Worm (Caenorhabditis elegans) whole organism, midembryonic: ENCODE measurements around the gene gtf-2E2.

ENCODE experiments used
- T22C8.4 ChIP-seq: fragments of 200-800 bp; sonication (Bioruptor generic); IDR thresholded peaks from 2 replicates; pipeline ENCODE4 v1.3.6; 2022; ENCODE audit warnings: missing genetic modification characterization, missing compliant biosample characterization
- cog-1 ChIP-seq: sonication (generic microtip); optimal IDR thresholded peaks from 2 replicates; lab custom pipeline; 2016; ENCODE audit warnings: missing genetic modification characterization, missing compliant biosample characterization
- flt-1 ChIP-seq: fragments of 200-800 bp; sonication (Bioruptor generic); IDR thresholded peaks from 2 replicates; pipeline ENCODE4 v1.3.6; 2022; ENCODE audit warnings: missing genetic modification characterization, missing compliant biosample characterization
- klf-2 ChIP-seq: fragments of 200-800 bp; sonication (Bioruptor generic); conservative IDR thresholded peaks from 2 replicates; pipeline ENCODE4 v1.3.6; 2022; ENCODE audit warnings: missing genetic modification reagents, missing genetic modification characterization, missing compliant biosample characterization
- med-1 ChIP-seq: sonication (generic microtip); optimal IDR thresholded peaks from 2 replicates; lab custom pipeline; 2017; ENCODE audit warnings: missing genetic modification characterization, mild to moderate bottlenecking, missing compliant biosample characterization, antibody characterized with exemption, missing genetic modification reagents; ENCODE audit not compliant: insufficient read depth
- ref-1 ChIP-seq: fragments of 200-800 bp; sonication (Bioruptor generic); conservative IDR thresholded peaks from 2 replicates; pipeline ENCODE4 v1.3.6; 2022; ENCODE audit warnings: missing genetic modification reagents, missing genetic modification characterization, missing compliant biosample characterization
- tab-1 ChIP-seq: fragments of 200-800 bp; sonication (Bioruptor generic); IDR thresholded peaks from 2 replicates; pipeline ENCODE4 v1.3.6; 2022; ENCODE audit warnings: missing genetic modification characterization, missing compliant biosample characterization
- ztf-23 ChIP-seq: fragments of 200-800 bp; sonication (Bioruptor generic); IDR thresholded peaks from 2 replicates; pipeline ENCODE4 v1.3.6; 2022; ENCODE audit warnings: missing genetic modification reagents, missing genetic modification characterization, missing compliant biosample characterization
- ztf-29 ChIP-seq: fragments of 200-800 bp; sonication (Bioruptor generic); IDR thresholded peaks from 2 replicates; pipeline ENCODE4 v1.3.6; 2022; ENCODE audit warnings: missing genetic modification reagents, missing genetic modification characterization, missing compliant biosample characterization

Gene gtf-2E2

ce11 chrII:11534429-11535099 lies 7.7 kb downstream of the gtf-2E2 start, which contains the start of gene Y62F5A.12:
Gene Y62F5A.12 (minus strand): TSS chrII:11534479.
- peak; percentile 92 for TF ChIP-seq ztf-23 (GFP tag; lab: Robert Waterston, UW)
- TF ChIP-seq ztf-29: peak; percentile 57; the same call in 1 of the 2 replicates
- TF ChIP-seq T22C8.4 (GFP tag; lab: Robert Waterston, UW): peak; percentile 73
- peak; percentile 86 for TF ChIP-seq tab-1 (GFP tag; lab: Robert Waterston, UW)
- TF ChIP-seq ref-1: peak; percentile 56
- TF ChIP-seq cog-1 (tag; lab: Kevin White, UChicago): peak; percentile 64
- TF ChIP-seq klf-2 (GFP tag; lab: Robert Waterston, UW): peak; percentile 94
- peak; percentile 88 for TF ChIP-seq flt-1

DNA sequence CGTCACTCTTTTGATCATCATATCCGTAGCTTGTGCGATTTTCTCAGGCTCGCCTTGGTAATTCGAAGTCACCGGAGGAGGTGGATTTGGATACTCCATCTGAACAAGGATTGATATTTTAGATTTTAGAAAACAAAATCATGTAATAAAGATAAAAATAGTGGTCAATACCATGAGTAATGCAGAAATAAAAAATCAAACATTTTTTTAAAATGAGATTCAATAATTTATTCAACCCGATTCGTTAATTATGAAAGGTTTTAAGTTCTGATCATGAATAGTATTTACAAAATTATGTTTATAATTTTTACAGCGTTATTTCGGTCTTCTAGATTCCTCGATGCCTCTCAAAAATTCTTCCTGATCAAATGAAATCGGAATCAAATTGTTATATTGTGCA lies 8.6 kb downstream of the gtf-2E2 start, which contains the start of gene mdt-8:
Gene mdt-8, minus strand, starts transcription at position 101 of the 400 bp plus-strand sequence.
- TF ChIP-seq ztf-23 (GFP tag; lab: Robert Waterston, UW) (no peak), ztf-29 (no peak), med-1 (GFP tag; lab: Kevin White, UChicago) (no peak), T22C8.4 (GFP tag; lab: Robert Waterston, UW) (no peak), tab-1 (GFP tag; lab: Robert Waterston, UW) (no peak)

- TF ChIP-seq flt-1: no peak
- TF ChIP-seq T22C8.4 (GFP tag; lab: Robert Waterston, UW): no peak
- no peak for TF ChIP-seq ztf-29
- TF ChIP-seq med-1 (GFP tag; lab: Kevin White, UChicago): no peak
- no peak for TF ChIP-seq klf-2 (GFP tag; lab: Robert Waterston, UW)
- no peak for TF ChIP-seq ztf-23 (GFP tag; lab: Robert Waterston, UW)
- no peak for TF ChIP-seq ref-1
- TF ChIP-seq tab-1 (GFP tag; lab: Robert Waterston, UW): no peak
- no peak for TF ChIP-seq cog-1 (tag; lab: Kevin White, UChicago)
Observed at ce11 chrII:11526954-11527353, 15.3 kb downstream of the gtf-2E2 start, which contains the start of gene age-1. Gene age-1 (minus strand): TSS chrII:11527054.

ce11 chrII:11521300-11521699 lies 21.0 kb downstream of the gtf-2E2 start, which contains the start of gene Y62F5A.10:
Gene Y62F5A.10 (plus strand): TSS chrII:11521600.
- TF ChIP-seq flt-1 (no peak), cog-1 (tag; lab: Kevin White, UChicago) (no peak), ztf-23 (GFP tag; lab: Robert Waterston, UW) (no peak), tab-1 (GFP tag; lab: Robert Waterston, UW) (no peak), med-1 (GFP tag; lab: Kevin White, UChicago) (no peak), ref-1 (no peak), T22C8.4 (GFP tag; lab: Robert Waterston, UW) (no peak), ztf-29 (no peak), klf-2 (GFP tag; lab: Robert Waterston, UW) (no peak)

DNA sequence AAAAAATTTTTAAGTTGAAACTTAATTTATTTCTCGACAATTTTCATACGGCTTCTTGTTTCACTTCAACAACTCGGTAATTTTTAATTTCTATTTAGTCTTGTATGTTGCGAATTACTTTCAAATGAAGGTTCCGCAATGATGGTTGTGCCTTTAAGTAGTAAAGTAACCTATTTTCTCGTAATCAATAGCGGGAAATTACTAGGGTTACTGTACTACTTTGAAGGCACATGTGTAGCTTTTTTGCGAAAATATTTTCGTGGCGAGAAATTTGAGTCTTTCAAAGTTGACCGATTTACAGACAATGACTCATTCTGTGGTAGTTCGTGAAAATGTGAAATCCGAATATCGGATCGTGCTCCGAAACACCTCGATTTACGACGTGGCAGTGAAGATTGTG lies 24.1 kb downstream of the gtf-2E2 start, which contains the start of gene B0334.10:
Gene B0334.10, plus strand, starts transcription at position 301 of the 400 bp plus-strand sequence.
- no peak for TF ChIP-seq T22C8.4 (GFP tag; lab: Robert Waterston, UW)
- no peak for TF ChIP-seq ztf-29
- no peak for TF ChIP-seq cog-1 (tag; lab: Kevin White, UChicago)
- no peak for TF ChIP-seq klf-2 (GFP tag; lab: Robert Waterston, UW)
- no peak for TF ChIP-seq med-1 (GFP tag; lab: Kevin White, UChicago)
- TF ChIP-seq tab-1 (GFP tag; lab: Robert Waterston, UW): no peak
- TF ChIP-seq ref-1: no peak
- TF ChIP-seq flt-1: no peak
- TF ChIP-seq ztf-23 (GFP tag; lab: Robert Waterston, UW): no peak

DNA sequence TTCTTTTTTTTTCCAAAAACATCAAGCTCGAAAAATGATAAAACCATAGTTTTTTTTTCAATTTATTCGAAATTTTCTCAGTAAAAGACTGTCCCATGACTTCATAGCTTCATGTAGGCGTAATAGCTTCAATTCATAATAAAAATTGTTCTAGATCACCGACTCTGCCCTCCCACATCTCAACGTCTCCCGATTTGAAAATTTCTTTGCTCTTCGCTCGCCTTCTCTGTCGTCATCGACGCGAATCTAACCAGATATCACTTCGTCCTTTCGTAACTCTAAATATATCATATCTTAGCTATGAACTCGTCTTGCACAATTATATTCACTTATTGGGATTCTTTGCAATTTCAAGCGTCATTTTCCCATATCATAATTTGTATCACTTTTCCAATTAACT lies 27.5 kb downstream of the gtf-2E2 start, which contains the start of gene srh-44:
Gene srh-44, plus strand, starts transcription at position 301 of the 400 bp plus-strand sequence.
- TF ChIP-seq ztf-23 (GFP tag; lab: Robert Waterston, UW) (no peak), tab-1 (GFP tag; lab: Robert Waterston, UW) (no peak), klf-2 (GFP tag; lab: Robert Waterston, UW) (no peak), ref-1 (no peak)

ce11 chrII:11512921-11513320 lies 29.4 kb downstream of the gtf-2E2 start:
- no peak for TF ChIP-seq ztf-23 (GFP tag; lab: Robert Waterston, UW)
- no peak for TF ChIP-seq klf-2 (GFP tag; lab: Robert Waterston, UW)
- no peak for TF ChIP-seq ztf-29
- no peak for TF ChIP-seq ref-1
- TF ChIP-seq tab-1 (GFP tag; lab: Robert Waterston, UW): no peak
- no peak for TF ChIP-seq flt-1
- no peak for TF ChIP-seq med-1 (GFP tag; lab: Kevin White, UChicago)
- TF ChIP-seq cog-1 (tag; lab: Kevin White, UChicago): no peak
- TF ChIP-seq T22C8.4 (GFP tag; lab: Robert Waterston, UW): no peak

DNA sequence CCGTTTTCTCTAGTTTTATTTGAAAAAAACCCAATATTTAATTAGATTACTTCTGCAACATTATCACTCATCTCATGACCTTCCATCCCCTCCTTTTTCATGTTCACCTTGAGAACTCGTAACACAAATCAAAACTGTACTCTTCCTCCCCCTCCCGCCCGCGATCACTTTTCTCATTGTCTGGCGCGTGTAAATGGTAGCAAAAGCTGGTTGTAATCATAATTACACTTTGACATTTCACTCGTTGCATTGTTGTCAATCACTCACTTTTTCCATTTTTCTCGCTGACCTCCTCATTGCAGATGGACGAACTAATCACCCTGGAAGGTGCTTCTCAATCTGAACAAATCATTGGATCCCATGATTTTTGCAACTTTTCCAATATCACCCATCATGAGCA lies 31.9 kb downstream of the gtf-2E2 start, which contains the start of gene npr-41:
Gene npr-41, plus strand, starts transcription at position 301 of the 400 bp plus-strand sequence.
- TF ChIP-seq ztf-29: no peak
- no peak for TF ChIP-seq tab-1 (GFP tag; lab: Robert Waterston, UW)
- TF ChIP-seq ztf-23 (GFP tag; lab: Robert Waterston, UW): no peak
- no peak for TF ChIP-seq flt-1
- TF ChIP-seq T22C8.4 (GFP tag; lab: Robert Waterston, UW): no peak
- no peak for TF ChIP-seq klf-2 (GFP tag; lab: Robert Waterston, UW)
- TF ChIP-seq med-1 (GFP tag; lab: Kevin White, UChicago): no peak
- no peak for TF ChIP-seq ref-1
- no peak for TF ChIP-seq cog-1 (tag; lab: Kevin White, UChicago)

ce11 chrII:11503761-11504160 lies 38.5 kb downstream of the gtf-2E2 start:
- peak; percentile 67; the same call in 1 of the 2 replicates for TF ChIP-seq ztf-29
- TF ChIP-seq tab-1 (GFP tag; lab: Robert Waterston, UW): no peak
